Worm (Caenorhabditis elegans) whole organism, L1 larva: ENCODE measurements around the gene Y39B6A.3.

Experiments used
- efl-1 ChIP-seq, 4 experiments: fragments of 150-350 bp; optimal IDR thresholded peaks in 3 of 4; peaks in 1 of 4; 1 replicate in 1 of 4; 2 replicates in 3 of 4; lab custom pipeline; 2014; ENCODE audit warnings: missing biosample characterization in 2 of 4, missing genetic modification characterization in 2 of 4, missing genetic modification reagents in 2 of 4
- mep-1 ChIP-seq: fragments of 150-350 bp; optimal IDR thresholded peaks from 2 replicates; lab custom pipeline; 2014; ENCODE audit warnings: missing biosample characterization, missing genetic modification characterization
- nhr-71 ChIP-seq: sonication (generic microtip); optimal IDR thresholded peaks from 2 replicates; lab custom pipeline; 2016; ENCODE audit warnings: mild to moderate bottlenecking, missing genetic modification characterization, moderate library complexity, missing compliant biosample characterization

ce11 chrV:19152328-19152727 is 37.5 kb downstream of the Y39B6A.3 start, which contains the start of gene Y39B6A.69:
- no peak for TF ChIP-seq efl-1 (optimal IDR thresholded peaks at IDR 0.05; lab: Kevin White, UChicago)
- TF ChIP-seq efl-1 (GFP tag; optimal IDR thresholded peaks at IDR 0.05 in 1 of 2; lab: Kevin White, UChicago), result no peak
- TF ChIP-seq mep-1 (tag; lab: Kevin White, UChicago), result no peak
- no peak for TF ChIP-seq nhr-71 (tag; lab: Kevin White, UChicago)
